ENCODE assay signal across 2 fruit fly cellular contexts in the genomic region with DNA sequence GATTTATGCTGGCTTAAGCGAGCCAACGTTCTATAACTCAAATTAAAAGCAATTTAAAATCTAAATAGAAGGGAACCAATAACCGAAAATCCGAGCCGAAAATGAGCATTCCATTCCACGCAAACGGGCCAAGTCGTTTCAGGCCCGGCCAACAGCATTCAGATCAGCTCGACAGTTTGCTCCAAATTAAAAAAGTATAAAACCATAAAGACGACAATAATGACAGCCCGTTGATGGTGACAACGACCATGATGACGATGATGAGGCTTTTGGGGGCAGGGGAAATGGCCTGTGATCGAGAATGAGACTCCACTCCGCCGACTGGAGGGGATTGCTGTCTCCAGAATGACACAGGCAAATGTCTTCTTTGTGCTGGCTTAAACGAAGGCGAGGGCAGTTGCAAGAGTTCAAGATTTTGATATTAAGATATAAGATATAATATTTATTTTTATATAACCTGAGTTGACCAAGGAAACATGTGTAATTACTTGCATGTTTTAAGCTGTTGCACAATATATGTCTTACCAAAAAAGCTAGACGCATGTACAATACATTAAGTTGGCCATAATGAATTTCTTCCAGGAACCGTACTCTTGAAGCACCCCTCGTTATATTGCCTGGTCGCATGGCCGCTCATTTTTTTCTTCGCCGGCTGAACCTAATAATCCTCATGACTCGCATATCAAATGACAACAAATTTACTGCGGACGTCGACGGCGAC.
TF ChIP-seq lines count a peak whose summit lies in the region.

No protein-coding gene starts in this region.

TF ChIP-seq in whole organism, embryonic, 481 proteins besides CTCF, POLR2A, EP300 and RAD21 (continued from another document and continues in another):
- TF ChIP-seq CG32772 (GFP tag; IDR thresholded peaks at IDR 0.05; lab: Robert Waterston, UW) (0 out of 2 replicates have a peak, but pooled peaks have one; percentile 11), Blimp-1 (GFP tag; optimal IDR thresholded peaks at IDR 0.05; lab: Kevin White, UChicago) (peak; percentile 43), Sox100B (GFP tag; optimal IDR thresholded peaks at IDR 0.05; lab: Kevin White, UChicago) (peak; percentile 33), slbo (GFP tag; IDR thresholded peaks at IDR 0.05; lab: Robert Waterston, UW) (peak; percentile 30; the same call in 1 of the 2 replicates), E2f2 (GFP tag; IDR thresholded peaks at IDR 0.05; lab: Robert Waterston, UW) (0 out of 2 replicates have a peak, but pooled peaks have one; percentile 9), grau (tag; optimal IDR thresholded peaks at IDR 0.05; lab: Kevin White, UChicago) (peak; percentile 19), CG9727 (GFP tag; optimal IDR thresholded peaks at IDR 0.05; lab: Kevin White, UChicago) (peak; percentile 35), CG11695 (GFP tag; IDR thresholded peaks at IDR 0.05; lab: Robert Waterston, UW) (0 out of 3 replicates have a peak, but pooled peaks have one; percentile 27), nmo (GFP tag; optimal IDR thresholded peaks at IDR 0.05; lab: Kevin White, UChicago) (peak; percentile 29), ind (GFP tag; optimal IDR thresholded peaks at IDR 0.05; lab: Kevin White, UChicago) (peak; percentile 14), CG31224 (GFP tag; IDR thresholded peaks at IDR 0.05; lab: Robert Waterston, UW) (no peak), dmrt11E (tag; optimal IDR thresholded peaks at IDR 0.05; lab: Kevin White, UChicago) (peak; percentile 61), gt (GFP tag; IDR thresholded peaks at IDR 0.05; lab: Robert Waterston, UW) (no peak), row (GFP tag; IDR thresholded peaks at IDR 0.05; lab: Robert Waterston, UW) (peak; percentile 78), CG12391 (tag; optimal IDR thresholded peaks at IDR 0.05; lab: Kevin White, UChicago) (peak; percentile 14), CG4424 (GFP tag; optimal IDR thresholded peaks at IDR 0.05; lab: Kevin White, UChicago) (peak; percentile 27), CG18262 (tag; optimal IDR thresholded peaks at IDR 0.05; lab: Kevin White, UChicago) (peak; percentile 66), Ptx1 (GFP tag; IDR thresholded peaks at IDR 0.05; lab: Robert Waterston, UW) (0 out of 2 replicates have a peak, but pooled peaks have one; percentile 13), nerfin-1 (tag; optimal IDR thresholded peaks at IDR 0.05; lab: Kevin White, UChicago) (peak; percentile 22), wor (GFP tag; IDR thresholded peaks at IDR 0.05; lab: Robert Waterston, UW) (peak; percentile 12; the same call in 1 of the 2 replicates), seq (GFP tag; IDR thresholded peaks at IDR 0.05; lab: Robert Waterston, UW) (0 out of 2 replicates have a peak, but pooled peaks have one; percentile 8), CG17829 (tag; optimal IDR thresholded peaks at IDR 0.05; lab: Kevin White, UChicago) (peak; percentile 34), vvl (GFP tag; IDR thresholded peaks at IDR 0.05; lab: Robert Waterston, UW) (0 out of 2 replicates have a peak, but pooled peaks have one; percentile 15), CG14014 (GFP tag; IDR thresholded peaks at IDR 0.05; lab: Robert Waterston, UW) (no peak), bsh (GFP tag; optimal IDR thresholded peaks at IDR 0.05; lab: Kevin White, UChicago) (peak in 1 of 2 experiments; percentile 31), Hr78 (GFP tag; optimal IDR thresholded peaks at IDR 0.05; lab: Kevin White, UChicago) (peak in 1 of 2 experiments; percentile 15), H15 (GFP tag; IDR thresholded peaks at IDR 0.05; lab: Robert Waterston, UW) (peak; percentile 41; the same call in 1 of the 3 replicates), stwl (tag; optimal IDR thresholded peaks at IDR 0.05; lab: Kevin White, UChicago) (no peak), Mes4 (GFP tag; optimal IDR thresholded peaks at IDR 0.05; lab: Kevin White, UChicago) (no peak), sqz (GFP tag; optimal IDR thresholded peaks at IDR 0.05; lab: Kevin White, UChicago) (peak; percentile 78), Gug (GFP tag; IDR thresholded peaks at IDR 0.05; lab: Robert Waterston, UW) (no peak), prd (optimal IDR thresholded peaks at IDR 0.05; lab: Kevin White, UChicago) (no peak), prd (GFP tag; IDR thresholded peaks at IDR 0.05; lab: Robert Waterston, UW) (peak; percentile 51; the same call in 2 of the 3 replicates), Abd-B (GFP tag; optimal IDR thresholded peaks at IDR 0.05; lab: Kevin White, UChicago) (peak; percentile 31), CG6689 (GFP tag; IDR thresholded peaks at IDR 0.05; lab: Robert Waterston, UW) (0 out of 2 replicates have a peak, but pooled peaks have one; percentile 33), CG2678 (tag; optimal IDR thresholded peaks at IDR 0.05; lab: Kevin White, UChicago) (peak; percentile 31), Vsx1 (GFP tag; optimal IDR thresholded peaks at IDR 0.05; lab: Kevin White, UChicago) (no peak), ara (GFP tag; IDR thresholded peaks at IDR 0.05; lab: Robert Waterston, UW) (peak; percentile 58), Spps (tag; optimal IDR thresholded peaks at IDR 0.05; lab: Kevin White, UChicago) (peak; percentile 32), gsb-n (tag; optimal IDR thresholded peaks at IDR 0.05; lab: Kevin White, UChicago) (peak; percentile 28), zen (tag; optimal IDR thresholded peaks at IDR 0.05; lab: Kevin White, UChicago) (peak; percentile 33), CG14710 (tag; optimal IDR thresholded peaks at IDR 0.05; lab: Kevin White, UChicago) (peak; percentile 50), ash1 (GFP tag; optimal IDR thresholded peaks at IDR 0.05; lab: Kevin White, UChicago) (no peak), sd (tag; optimal IDR thresholded peaks at IDR 0.05; lab: Kevin White, UChicago) (peak; percentile 1), Side (GFP tag; optimal IDR thresholded peaks at IDR 0.05; lab: Kevin White, UChicago) (no peak), hkb (optimal IDR thresholded peaks at IDR 0.05; lab: Kevin White, UChicago) (peak; percentile 97), hkb (GFP tag; IDR thresholded peaks at IDR 0.05; lab: Robert Waterston, UW) (no peak), CG9817 (tag; optimal IDR thresholded peaks at IDR 0.05; lab: Kevin White, UChicago) (no peak), CG18476 (GFP tag; optimal IDR thresholded peaks at IDR 0.05; lab: Kevin White, UChicago) (peak; percentile 96), CG11504 (tag; optimal IDR thresholded peaks at IDR 0.05; lab: Kevin White, UChicago) (peak; percentile 50), CG4360 (GFP tag; IDR thresholded peaks at IDR 0.05; lab: Robert Waterston, UW) (no peak), abd-A (tag; optimal IDR thresholded peaks at IDR 0.05; lab: Kevin White, UChicago) (peak; percentile 74), lola (GFP tag; optimal IDR thresholded peaks at IDR 0.05; lab: Kevin White, UChicago) (peak in 1 of 3 experiments; percentile 41), CG15601 (tag; optimal IDR thresholded peaks at IDR 0.05; lab: Kevin White, UChicago) (peak; percentile 9), CG4820 (GFP tag; optimal IDR thresholded peaks at IDR 0.05; lab: Kevin White, UChicago) (peak; percentile 5), Oli (tag; optimal IDR thresholded peaks at IDR 0.05; lab: Kevin White, UChicago) (peak; percentile 30), CG10979 (tag; optimal IDR thresholded peaks at IDR 0.05; lab: Kevin White, UChicago) (peak; percentile 62), ATbp (GFP tag; optimal IDR thresholded peaks at IDR 0.05; lab: Kevin White, UChicago) (no peak), CG13424 (tag; optimal IDR thresholded peaks at IDR 0.05; lab: Kevin White, UChicago) (peak; percentile 0)

TF ChIP-seq in whole organism, prepupa, 60 proteins besides CTCF, POLR2A, EP300 and RAD21 (continued from another document):
- TF ChIP-seq CG6808 (GFP tag; optimal IDR thresholded peaks at IDR 0.05; lab: Kevin White, UChicago) = peak; percentile 55
- TF ChIP-seq CG10669 (GFP tag; optimal IDR thresholded peaks at IDR 0.05; lab: Kevin White, UChicago) = peak; percentile 60
- TF ChIP-seq CG11902 (GFP tag; optimal IDR thresholded peaks at IDR 0.05; lab: Kevin White, UChicago) = peak; percentile 42
- no peak for TF ChIP-seq CG4318 (GFP tag; optimal IDR thresholded peaks at IDR 0.05; lab: Kevin White, UChicago)
- peak; percentile 34 for TF ChIP-seq dsx (GFP tag; optimal IDR thresholded peaks at IDR 0.05; lab: Kevin White, UChicago; ENCODE audit: poor library complexity, severe bottlenecking)
- no peak for TF ChIP-seq Sox14 (GFP tag; optimal IDR thresholded peaks at IDR 0.05; lab: Kevin White, UChicago)
- TF ChIP-seq Smox (GFP tag; optimal IDR thresholded peaks at IDR 0.05; lab: Kevin White, UChicago) = peak; percentile 11
- TF ChIP-seq Eip75B (GFP tag; optimal IDR thresholded peaks at IDR 0.05; lab: Kevin White, UChicago) = no peak
- no peak for TF ChIP-seq Sox102F (GFP tag; optimal IDR thresholded peaks at IDR 0.05; lab: Kevin White, UChicago)
- no peak for TF ChIP-seq Sox15 (GFP tag; optimal IDR thresholded peaks at IDR 0.05; lab: Kevin White, UChicago)
- peak; percentile 30 for TF ChIP-seq topi (GFP tag; optimal IDR thresholded peaks at IDR 0.05; lab: Kevin White, UChicago)
- no peak for TF ChIP-seq lz (GFP tag; optimal IDR thresholded peaks at IDR 0.05; lab: Kevin White, UChicago)
- peak; percentile 42 for TF ChIP-seq fd59A (GFP tag; optimal IDR thresholded peaks at IDR 0.05; lab: Kevin White, UChicago)
- no peak for TF ChIP-seq pdm3 (GFP tag; optimal IDR thresholded peaks at IDR 0.05; lab: Kevin White, UChicago)
- peak; percentile 12 for TF ChIP-seq OdsH (GFP tag; optimal IDR thresholded peaks at IDR 0.05; lab: Kevin White, UChicago)
- TF ChIP-seq cyc (GFP tag; optimal IDR thresholded peaks at IDR 0.05; lab: Kevin White, UChicago) = peak; percentile 32
- TF ChIP-seq achi (GFP tag; optimal IDR thresholded peaks at IDR 0.05; lab: Kevin White, UChicago) = peak; percentile 41
- TF ChIP-seq eg (GFP tag; IDR thresholded peaks at IDR 0.05; lab: Robert Waterston, UW) = no peak
- peak; percentile 49 for TF ChIP-seq spab (GFP tag; optimal IDR thresholded peaks at IDR 0.05; lab: Kevin White, UChicago)
- TF ChIP-seq CG3032 (tag; optimal IDR thresholded peaks at IDR 0.05; lab: Kevin White, UChicago) = peak; percentile 66
- peak; percentile 20 for TF ChIP-seq CG6854 (GFP tag; optimal IDR thresholded peaks at IDR 0.05; lab: Kevin White, UChicago)
- peak; percentile 63 for TF ChIP-seq svp (GFP tag; lab: Kevin White, UChicago)
- no peak for TF ChIP-seq fkh (GFP tag; optimal IDR thresholded peaks at IDR 0.05; lab: Kevin White, UChicago)
- TF ChIP-seq dac (GFP tag; optimal IDR thresholded peaks at IDR 0.05; lab: Kevin White, UChicago) = no peak
- no peak for TF ChIP-seq vri (GFP tag; optimal IDR thresholded peaks at IDR 0.05; lab: Kevin White, UChicago)
- TF ChIP-seq Hr39 (GFP tag; optimal IDR thresholded peaks at IDR 0.05; lab: Kevin White, UChicago) = no peak
- TF ChIP-seq acj6 (GFP tag; optimal IDR thresholded peaks at IDR 0.05; lab: Kevin White, UChicago) = peak; percentile 26
- peak; percentile 35 for TF ChIP-seq CG34406 (GFP tag; optimal IDR thresholded peaks at IDR 0.05; lab: Kevin White, UChicago)
- no peak for TF ChIP-seq CG16779 (tag; optimal IDR thresholded peaks at IDR 0.05; lab: Kevin White, UChicago)
